Fruit fly (Drosophila melanogaster): ENCODE results near the gene CG5888.

dm6 chr2L:16486001-16486793 lies 37.9 kb upstream of the CG5888 start:
- TF ChIP-seq CTCF (optimal IDR thresholded peaks at IDR 0.05): peak in 1 of 2 experiments; percentile 33
- peak; percentile 61 for TF ChIP-seq CG8478 (optimal IDR thresholded peaks at IDR 0.05)
